Worm (Caenorhabditis elegans): ENCODE data around the gene trpp-12.

- TF ChIP-seq pbrm-1 (GFP tag; IDR thresholded peaks at IDR 0.05): no peak
- TF ChIP-seq repo-1 (tag; optimal IDR thresholded peaks at IDR 0.05): no peak
- no peak for TF ChIP-seq ama-1 (optimal IDR thresholded peaks at IDR 0.05)
- no peak for TF ChIP-seq ama-1 (GFP tag; optimal IDR thresholded peaks at IDR 0.05)
- TF ChIP-seq snpc-4 (GFP tag; optimal IDR thresholded peaks at IDR 0.05): no peak
- no peak for TF ChIP-seq snpc-4 (tag; optimal IDR thresholded peaks at IDR 0.05)
- no peak for TF ChIP-seq lsl-1 (GFP tag; optimal IDR thresholded peaks at IDR 0.05)
- no peak for TF ChIP-seq snpc-1.1 (tag; optimal IDR thresholded peaks at IDR 0.05; ENCODE audit: insufficient read depth)
- TF ChIP-seq ceh-40 (GFP tag; IDR thresholded peaks at IDR 0.05): no peak
- TF ChIP-seq hlh-12 (tag; optimal IDR thresholded peaks at IDR 0.05): no peak
- no peak for TF ChIP-seq let-607 (tag; optimal IDR thresholded peaks at IDR 0.05)
- TF ChIP-seq lin-40 (tag; optimal IDR thresholded peaks at IDR 0.05): no peak
- no peak for TF ChIP-seq C06A6.2 (GFP tag; conservative IDR thresholded peaks at IDR 0.05)
Observed at ce11 chrX:2439728-2440127, 30.2 kb downstream of the trpp-12 start.
